Fruit fly (Drosophila melanogaster): ENCODE results near the gene St2.

St2 gene

DNA sequence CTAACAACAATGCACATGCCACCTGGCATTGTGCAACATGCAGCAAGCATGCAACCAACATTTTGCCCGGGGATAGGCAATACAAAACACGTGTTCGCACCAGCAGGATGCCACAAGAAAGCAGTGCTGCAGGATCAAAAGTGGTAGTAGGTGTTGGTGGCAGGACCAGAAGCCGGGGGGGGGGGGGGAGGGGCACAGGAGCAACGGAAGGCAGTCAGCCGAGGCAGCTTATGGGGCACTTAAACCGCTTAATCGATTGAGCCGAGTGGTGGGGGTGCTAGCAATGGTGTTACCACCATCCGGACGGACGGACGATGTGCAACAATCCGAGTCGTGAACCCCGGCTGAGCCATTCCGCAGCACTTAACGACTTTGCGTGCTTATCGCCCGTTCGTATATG, 45.5 kb downstream of the St2 start:
- TF ChIP-seq usp (GFP tag; optimal IDR thresholded peaks at IDR 0.05): no peak
- no peak for TF ChIP-seq pan (optimal IDR thresholded peaks at IDR 0.05)
- TF ChIP-seq Dll (optimal IDR thresholded peaks at IDR 0.05): no peak
- no peak for TF ChIP-seq EcR (GFP tag; optimal IDR thresholded peaks at IDR 0.05)
- no peak for TF ChIP-seq CG8478 (optimal IDR thresholded peaks at IDR 0.05)
